Worm (Caenorhabditis elegans) whole organism, L1 larva: ENCODE measurements around the gene lag-1.

ENCODE experiments used
- C04F5.9 ChIP-seq: sonication (generic microtip); optimal IDR thresholded peaks from 2 replicates; lab custom pipeline; 2016; ENCODE audit warnings: missing genetic modification characterization, missing compliant biosample characterization
- aha-1 ChIP-seq: fragments of 150-350 bp; optimal IDR thresholded peaks from 2 replicates; lab custom pipeline; 2014; ENCODE audit warnings: missing biosample characterization, missing genetic modification characterization
- blmp-1 ChIP-seq: fragments of 150-350 bp; optimal IDR thresholded peaks from 2 replicates; lab custom pipeline; 2014; ENCODE audit warnings: missing biosample characterization, missing genetic modification characterization
- ceh-82 ChIP-seq, 3 experiments: fragments of 150-350 bp in 1 of 3; sonication (generic microtip) in 2 of 3; optimal IDR thresholded peaks; 2 replicates each; lab custom pipeline; 2014 to 2017; ENCODE audit warnings: missing biosample characterization in 3 of 3, missing genetic modification characterization in 3 of 3
- ceh-90 ChIP-seq: sonication (generic microtip); optimal IDR thresholded peaks from 2 replicates; lab custom pipeline; 2016; ENCODE audit warnings: missing genetic modification characterization, missing compliant biosample characterization
- ces-1 ChIP-seq: fragments of 150-350 bp; optimal IDR thresholded peaks from 2 replicates; lab custom pipeline; 2014; ENCODE audit warnings: missing biosample characterization, missing genetic modification reagents, missing genetic modification characterization
- dpl-1 ChIP-seq, 3 experiments: fragments of 150-350 bp in 2 of 3; sonication (generic microtip) in 1 of 3; optimal IDR thresholded peaks; 2 replicates each; lab custom pipeline; 2014 to 2017; ENCODE audit warnings: missing biosample characterization in 3 of 3, missing genetic modification characterization in 3 of 3, missing genetic modification reagents in 3 of 3
- efl-1 ChIP-seq, 4 experiments: fragments of 150-350 bp; optimal IDR thresholded peaks in 3 of 4; peaks in 1 of 4; 1 replicate in 1 of 4; 2 replicates in 3 of 4; lab custom pipeline; 2014; ENCODE audit warnings: missing biosample characterization in 2 of 4, missing genetic modification characterization in 2 of 4, missing genetic modification reagents in 2 of 4
- egl-13 ChIP-seq: sonication (generic microtip); optimal IDR thresholded peaks from 2 replicates; lab custom pipeline; 2016; ENCODE audit warnings: missing genotype, missing genetic modification reagents, missing genetic modification characterization, missing compliant biosample characterization
- egl-27 ChIP-seq, 2 experiments: fragments of 150-350 bp in 1 of 2; sonication (generic microtip); optimal IDR thresholded peaks; 3 replicates each; lab custom pipeline; 2017 to 2018; ENCODE audit warnings: missing biosample characterization in 2 of 2, missing genetic modification characterization in 2 of 2, missing genetic modification reagents in 2 of 2
- elt-2 ChIP-seq: sonication (generic microtip); optimal IDR thresholded peaks from 2 replicates; lab custom pipeline; 2016; ENCODE audit warnings: missing genetic modification characterization, mild to moderate bottlenecking, inconsistent platforms, missing compliant biosample characterization, missing genetic modification reagents
- elt-3 ChIP-seq, 6 experiments: fragments of 150-350 bp in 1 of 6; sonication (generic microtip); optimal IDR thresholded peaks; 2 replicates each; lab custom pipeline; 2017 to 2018; ENCODE audit warnings: missing biosample characterization in 6 of 6, missing genetic modification characterization in 6 of 6, inconsistent platforms in 1 of 6
- ets-5 ChIP-seq: fragments of 200-800 bp; sonication (Bioruptor generic); IDR thresholded peaks from 2 replicates; pipeline ENCODE4 v1.3.6; 2022; ENCODE audit warnings: missing genetic modification characterization, missing compliant biosample characterization
- fkh-10 ChIP-seq: sonication (generic microtip); optimal IDR thresholded peaks from 2 replicates; lab custom pipeline; 2017; ENCODE audit warnings: missing biosample characterization, missing genetic modification reagents, missing genetic modification characterization
- fkh-8 ChIP-seq: sonication (generic microtip); optimal IDR thresholded peaks from 2 replicates; lab custom pipeline; 2016; ENCODE audit warnings: mild to moderate bottlenecking, missing genetic modification characterization, missing compliant biosample characterization
- fos-1 ChIP-seq: fragments of 150-350 bp; optimal IDR thresholded peaks from 2 replicates; lab custom pipeline; 2014; ENCODE audit warnings: missing biosample characterization, missing genetic modification characterization
- hlh-4 ChIP-seq: sonication (generic microtip); optimal IDR thresholded peaks from 2 replicates; lab custom pipeline; 2016; ENCODE audit warnings: mild to moderate bottlenecking, missing genetic modification characterization, missing compliant biosample characterization
- hpl-2 ChIP-seq: fragments of 150-350 bp; optimal IDR thresholded peaks from 2 replicates; lab custom pipeline; 2014; ENCODE audit warnings: missing biosample characterization, missing genetic modification reagents, missing genetic modification characterization
- isw-1 ChIP-seq: fragments of 200-800 bp; sonication (Bioruptor generic); IDR thresholded peaks from 2 replicates; pipeline ENCODE4 v1.3.6; 2022; ENCODE audit warnings: missing genetic modification characterization, missing compliant biosample characterization
- jun-1 ChIP-seq: fragments of 150-350 bp; optimal IDR thresholded peaks from 2 replicates; lab custom pipeline; 2014; ENCODE audit warnings: missing biosample characterization, missing genetic modification reagents, missing genetic modification characterization
- lin-14 ChIP-seq: fragments of 200-800 bp; sonication (Bioruptor generic); optimal IDR thresholded peaks from 2 replicates; lab custom pipeline; 2018; ENCODE audit warnings: mild to moderate bottlenecking, missing genetic modification characterization, moderate library complexity, missing compliant biosample characterization
- lin-35 ChIP-seq, 2 experiments: fragments of 150-350 bp; optimal IDR thresholded peaks; 2 replicates each; lab custom pipeline; 2014; ENCODE audit warnings: missing biosample characterization in 2 of 2, missing genetic modification characterization in 2 of 2, missing genetic modification reagents in 2 of 2
- lin-39 ChIP-seq: fragments of 150-350 bp; optimal IDR thresholded peaks from 2 replicates; lab custom pipeline; 2014; ENCODE audit warnings: missing biosample characterization, missing genetic modification reagents, missing genetic modification characterization
- lir-3 ChIP-seq: sonication (generic microtip); optimal IDR thresholded peaks from 2 replicates; lab custom pipeline; 2016; ENCODE audit warnings: mild to moderate bottlenecking, missing genetic modification characterization, moderate library complexity, missing compliant biosample characterization; ENCODE audit not compliant: poor library complexity
- lsy-2 ChIP-seq, 2 experiments: fragments of 150-350 bp; optimal IDR thresholded peaks; 2 replicates each; lab custom pipeline; 2014; ENCODE audit warnings: missing biosample characterization in 2 of 2, missing genetic modification characterization in 2 of 2
- mep-1 ChIP-seq: fragments of 150-350 bp; optimal IDR thresholded peaks from 2 replicates; lab custom pipeline; 2014; ENCODE audit warnings: missing biosample characterization, missing genetic modification characterization
- nhr-19 ChIP-seq: fragments of 200-800 bp; sonication (Bioruptor generic); conservative IDR thresholded peaks from 2 replicates; pipeline ENCODE4 v1.3.6; 2022; ENCODE audit warnings: missing genetic modification characterization, missing compliant biosample characterization
- nhr-237 ChIP-seq: fragments of 150-350 bp; optimal IDR thresholded peaks from 2 replicates; lab custom pipeline; 2014; ENCODE audit warnings: missing biosample characterization, missing genetic modification characterization
- nhr-47 ChIP-seq: sonication (generic microtip); optimal IDR thresholded peaks from 2 replicates; lab custom pipeline; 2016; ENCODE audit warnings: mild to moderate bottlenecking, missing genetic modification characterization, moderate library complexity, missing compliant biosample characterization
- nhr-71 ChIP-seq: sonication (generic microtip); optimal IDR thresholded peaks from 2 replicates; lab custom pipeline; 2016; ENCODE audit warnings: mild to moderate bottlenecking, missing genetic modification characterization, moderate library complexity, missing compliant biosample characterization
- nhr-85 ChIP-seq: sonication (generic microtip); peaks from one replicate; lab custom pipeline; 2016; ENCODE audit warnings: missing genetic modification characterization, inconsistent platforms, missing compliant biosample characterization
- rnt-1 ChIP-seq: sonication (generic microtip); optimal IDR thresholded peaks from 2 replicates; lab custom pipeline; 2016; ENCODE audit warnings: mild to moderate bottlenecking, missing genetic modification characterization, moderate library complexity, missing compliant biosample characterization
- snpc-4 ChIP-seq: fragments of 150-350 bp; optimal IDR thresholded peaks from 2 replicates; lab custom pipeline; 2014; ENCODE audit warnings: missing biosample characterization, missing genetic modification characterization
- snu-23 ChIP-seq: sonication (generic microtip); optimal IDR thresholded peaks from 2 replicates; lab custom pipeline; 2016; ENCODE audit warnings: missing genetic modification characterization, missing compliant biosample characterization
- swsn-7 ChIP-seq: sonication (generic microtip); optimal IDR thresholded peaks from 2 replicates; lab custom pipeline; 2016; ENCODE audit warnings: missing genetic modification characterization, missing compliant biosample characterization
- unc-30 ChIP-seq: sonication (generic microtip); optimal IDR thresholded peaks from 2 replicates; lab custom pipeline; 2017; ENCODE audit warnings: missing biosample characterization, missing genetic modification characterization
- unc-62 ChIP-seq: fragments of 150-350 bp; optimal IDR thresholded peaks from 2 replicates; lab custom pipeline; 2014; ENCODE audit warnings: missing biosample characterization, missing genetic modification reagents, missing genetic modification characterization
- zag-1 ChIP-seq: fragments of 150-350 bp; optimal IDR thresholded peaks from 2 replicates; lab custom pipeline; 2014; ENCODE audit warnings: missing biosample characterization, missing genetic modification characterization
- zip-4 ChIP-seq: fragments of 200-800 bp; sonication (Bioruptor generic); optimal IDR thresholded peaks from 2 replicates; lab custom pipeline; 2018; ENCODE audit warnings: mild to moderate bottlenecking, missing genetic modification characterization, moderate library complexity, missing compliant biosample characterization
- ztf-11 ChIP-seq, 2 experiments: sonication (generic microtip); optimal IDR thresholded peaks; 2 replicates each; lab custom pipeline; 2016 to 2017; ENCODE audit warnings: missing genetic modification characterization in 2 of 2, missing biosample characterization in 1 of 2, missing compliant biosample characterization in 1 of 2

Gene lag-1

ce11 chrIV:6051884-6052283 lies 43.3 kb upstream of the lag-1 start:
- TF ChIP-seq lin-35 (GFP tag; optimal IDR thresholded peaks at IDR 0.05; lab: Kevin White, UChicago): peak in 1 of 2 experiments; percentile 11
- TF ChIP-seq elt-3 (tag; optimal IDR thresholded peaks at IDR 0.05; lab: Kevin White, UChicago): no peak
- TF ChIP-seq zip-4 (GFP tag; lab: Kevin White, UChicago): no peak
- no peak for TF ChIP-seq unc-62 (GFP tag; lab: Kevin White, UChicago)
- TF ChIP-seq zag-1 (tag; lab: Kevin White, UChicago): no peak
- TF ChIP-seq unc-30 (tag; lab: Kevin White, UChicago): no peak
- TF ChIP-seq snpc-4 (tag; lab: Kevin White, UChicago): no peak
- TF ChIP-seq elt-2: peak; percentile 36
- TF ChIP-seq egl-13 (tag; lab: Kevin White, UChicago): no peak
- no peak for TF ChIP-seq jun-1 (tag; lab: Kevin White, UChicago)
- TF ChIP-seq isw-1 (GFP tag; lab: Robert Waterston, UW): no peak
- TF ChIP-seq fos-1 (tag; lab: Kevin White, UChicago): no peak

DNA sequence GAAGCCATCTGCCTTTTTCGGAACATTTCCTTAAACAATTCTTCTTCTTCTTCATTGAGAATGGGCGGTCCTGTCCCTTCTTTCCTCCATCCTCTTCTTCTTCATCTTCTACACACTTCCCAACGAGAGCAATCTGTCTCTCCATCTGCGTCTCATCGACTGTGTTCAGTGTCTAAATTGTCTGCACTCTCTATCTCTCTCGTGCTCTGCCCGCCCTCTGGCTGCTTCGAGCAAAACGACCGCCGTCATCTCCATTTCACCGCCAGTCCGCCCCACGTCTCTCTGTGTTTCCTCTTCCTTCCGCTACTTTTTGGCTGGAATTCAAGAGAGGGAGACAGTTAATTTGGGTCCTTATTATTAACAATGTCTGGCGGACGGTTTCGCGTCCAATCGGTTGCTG lies 41.8 kb upstream of the lag-1 start:
- peak in 1 of 2 experiments; percentile 13 for TF ChIP-seq lsy-2 (tag; optimal IDR thresholded peaks at IDR 0.05; lab: Kevin White, UChicago)
- peak; percentile 15 for TF ChIP-seq swsn-7 (tag; lab: Kevin White, UChicago)
- no peak for TF ChIP-seq hlh-4 (tag; lab: Kevin White, UChicago)
- TF ChIP-seq lin-35 (GFP tag; optimal IDR thresholded peaks at IDR 0.05; lab: Kevin White, UChicago): peak in 1 of 2 experiments; percentile 18
- no peak for TF ChIP-seq blmp-1
- TF ChIP-seq nhr-47 (tag; lab: Kevin White, UChicago): peak; percentile 13
- peak; percentile 44 to 73 for TF ChIP-seq efl-1 (optimal IDR thresholded peaks at IDR 0.05; lab: Kevin White, UChicago)
- no peak for TF ChIP-seq efl-1 (GFP tag; optimal IDR thresholded peaks at IDR 0.05 in 1 of 2; lab: Kevin White, UChicago)
- peak; percentile 16 for TF ChIP-seq snu-23 (GFP tag; lab: Kevin White, UChicago)
- no peak for TF ChIP-seq nhr-19
- peak; percentile 1 for TF ChIP-seq fkh-8 (tag; lab: Kevin White, UChicago)
- TF ChIP-seq ceh-82 (tag; optimal IDR thresholded peaks at IDR 0.05; lab: Kevin White, UChicago): peak in 1 of 3 experiments; percentile 48
- peak; percentile 63 for TF ChIP-seq lin-14 (GFP tag; lab: Kevin White, UChicago)
- TF ChIP-seq mep-1 (tag; lab: Kevin White, UChicago): peak; percentile 2
- no peak for TF ChIP-seq ceh-90 (tag; lab: Kevin White, UChicago)
- TF ChIP-seq rnt-1 (tag; lab: Kevin White, UChicago): peak; percentile 57
- TF ChIP-seq nhr-71 (tag; lab: Kevin White, UChicago): peak; percentile 47

- TF ChIP-seq ces-1 (GFP tag; lab: Kevin White, UChicago) (peak; percentile 20), nhr-237 (tag; lab: Kevin White, UChicago) (no peak), fkh-10 (GFP tag; lab: Kevin White, UChicago) (peak; percentile 83), dpl-1 (GFP tag; optimal IDR thresholded peaks at IDR 0.05; lab: Kevin White, UChicago) (no peak), rnt-1 (tag; lab: Kevin White, UChicago) (no peak), lin-14 (GFP tag; lab: Kevin White, UChicago) (peak; percentile 51), lin-39 (tag; lab: Kevin White, UChicago) (no peak)
- TF ChIP-seq, all 84 proteins: peak for 3
Observed at ce11 chrIV:6054833-6055232, 40.4 kb upstream of the lag-1 start.

- TF ChIP-seq ets-5: no peak
- TF ChIP-seq aha-1 (tag; lab: Kevin White, UChicago): no peak
- TF ChIP-seq hpl-2: no peak
- no peak for TF ChIP-seq nhr-85 (tag; lab: Kevin White, UChicago)
- TF ChIP-seq snpc-4 (tag; lab: Kevin White, UChicago): no peak
- TF ChIP-seq ztf-11 (tag; optimal IDR thresholded peaks at IDR 0.05; lab: Kevin White, UChicago): no peak
- no peak for TF ChIP-seq C04F5.9 (tag; lab: Kevin White, UChicago)
- no peak for TF ChIP-seq lir-3
- no peak for TF ChIP-seq egl-27 (tag; optimal IDR thresholded peaks at IDR 0.05; lab: Kevin White, UChicago)
Observed at ce11 chrIV:6059702-6060101, 35.5 kb upstream of the lag-1 start.
